Worm (Caenorhabditis elegans) whole organism, mixed stage, embryonic: ENCODE measurements around the gene lgc-43.

Experiments used
- ceh-83 ChIP-seq: fragments of 200-800 bp; sonication (Bioruptor generic); optimal IDR thresholded peaks from 2 replicates; lab custom pipeline; 2018; ENCODE audit warnings: mild to moderate bottlenecking, missing genetic modification characterization, missing compliant biosample characterization
- elt-3 ChIP-seq: fragments of 150-350 bp; optimal IDR thresholded peaks from 2 replicates; lab custom pipeline; 2014; ENCODE audit warnings: missing biosample characterization, missing genetic modification characterization
- ham-2 ChIP-seq: fragments of 200-800 bp; sonication (Bioruptor generic); optimal IDR thresholded peaks from 2 replicates; lab custom pipeline; 2018; ENCODE audit warnings: mild to moderate bottlenecking, missing genetic modification characterization, missing compliant biosample characterization
- mls-2 ChIP-seq: sonication (generic microtip); optimal IDR thresholded peaks from 2 replicates; lab custom pipeline; 2016; ENCODE audit warnings: mild to moderate bottlenecking, missing genetic modification characterization, moderate library complexity, missing compliant biosample characterization
- nhr-12 ChIP-seq: fragments of 150-350 bp; optimal IDR thresholded peaks from 2 replicates; lab custom pipeline; 2014; ENCODE audit warnings: missing biosample characterization, missing genetic modification characterization
- nhr-237 ChIP-seq: fragments of 150-350 bp; optimal IDR thresholded peaks from 2 replicates; lab custom pipeline; 2014; ENCODE audit warnings: missing biosample characterization, missing genetic modification characterization
- nhr-28 ChIP-seq: fragments of 150-350 bp; optimal IDR thresholded peaks from 2 replicates; lab custom pipeline; 2014; ENCODE audit warnings: missing biosample characterization, missing genetic modification characterization
- nhr-76 ChIP-seq: sonication (generic microtip); optimal IDR thresholded peaks from 2 replicates; lab custom pipeline; 2017; ENCODE audit warnings: missing biosample characterization, missing genetic modification characterization
- pha-4 ChIP-seq: fragments of 150-350 bp; optimal IDR thresholded peaks from 2 replicates; lab custom pipeline; 2018; ENCODE audit warnings: missing biosample characterization, missing genetic modification reagents, missing genetic modification characterization
- unc-120 ChIP-seq: sonication (generic microtip); optimal IDR thresholded peaks from 2 replicates; lab custom pipeline; 2017; ENCODE audit warnings: missing genetic modification characterization, missing compliant biosample characterization; ENCODE audit not compliant: poor library complexity, severe bottlenecking
- unc-62 ChIP-seq: fragments of 150-350 bp; optimal IDR thresholded peaks from 2 replicates; lab custom pipeline; 2014; ENCODE audit warnings: missing biosample characterization, missing genetic modification reagents, missing genetic modification characterization
- ztf-11 ChIP-seq: fragments of 150-350 bp; optimal IDR thresholded peaks from 2 replicates; lab custom pipeline; 2014; ENCODE audit warnings: missing biosample characterization, missing genetic modification characterization

DNA sequence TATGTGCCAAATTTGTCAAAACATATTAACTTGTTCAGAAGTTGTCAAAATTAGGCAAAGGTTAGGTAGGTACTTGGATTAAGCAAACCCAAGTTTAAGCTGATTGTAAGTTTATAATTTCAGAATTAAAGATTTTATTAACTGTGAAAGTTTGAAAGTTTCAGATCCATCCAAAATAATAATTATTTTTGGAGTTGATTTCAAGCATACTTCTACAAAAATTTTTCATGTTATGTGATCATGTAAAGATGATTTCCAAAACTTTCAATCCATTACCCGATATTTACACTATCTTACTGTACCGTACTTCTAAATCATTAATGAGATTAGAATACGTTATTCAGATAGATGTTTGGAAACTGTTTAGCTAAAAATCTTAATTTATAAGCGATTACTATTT, 13.9 kb upstream of the lgc-43 start:
- TF ChIP-seq nhr-76 (tag; lab: Kevin White, UChicago) (no peak), nhr-237 (tag; lab: Kevin White, UChicago) (no peak), nhr-12 (tag; lab: Kevin White, UChicago) (no peak), unc-62 (no peak), pha-4 (tag; lab: Kevin White, UChicago) (no peak), elt-3 (tag; lab: Kevin White, UChicago) (no peak), ceh-83 (GFP tag; lab: Kevin White, UChicago) (no peak), mls-2 (tag; lab: Kevin White, UChicago) (no peak), unc-120 (tag; lab: Kevin White, UChicago) (no peak), ztf-11 (tag; lab: Kevin White, UChicago) (no peak), ham-2 (GFP tag; lab: Kevin White, UChicago) (no peak), nhr-28 (tag; lab: Kevin White, UChicago) (no peak)
